Worm (Caenorhabditis elegans): Measurements from ENCODE around the gene F42H10.6.

Gene F42H10.6

DNA sequence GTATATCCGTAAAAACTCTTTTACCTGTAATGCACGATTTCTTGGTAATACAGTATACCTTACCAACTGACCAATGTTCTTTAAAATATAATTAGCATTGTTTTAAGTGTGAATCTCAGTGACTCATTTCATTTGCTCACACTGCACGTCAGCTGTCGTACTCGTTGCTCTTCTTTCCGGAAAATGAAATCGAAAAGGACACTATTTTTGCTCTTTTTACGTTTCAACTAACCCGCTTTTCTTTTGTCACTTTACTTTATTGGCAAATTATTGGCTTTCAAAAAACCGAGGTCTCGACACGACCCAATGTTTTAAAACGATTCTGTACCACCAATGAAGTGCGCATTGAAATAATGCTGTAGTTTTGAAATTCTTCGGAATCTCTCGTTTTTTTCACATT, at the start of gene F42H10.6:
TSS of gene F42H10.6 (minus strand) at position 101 of the 400 bp plus-strand sequence.
- no peak for TF ChIP-seq unc-62 (GFP tag; optimal IDR thresholded peaks at IDR 0.05)

DNA sequence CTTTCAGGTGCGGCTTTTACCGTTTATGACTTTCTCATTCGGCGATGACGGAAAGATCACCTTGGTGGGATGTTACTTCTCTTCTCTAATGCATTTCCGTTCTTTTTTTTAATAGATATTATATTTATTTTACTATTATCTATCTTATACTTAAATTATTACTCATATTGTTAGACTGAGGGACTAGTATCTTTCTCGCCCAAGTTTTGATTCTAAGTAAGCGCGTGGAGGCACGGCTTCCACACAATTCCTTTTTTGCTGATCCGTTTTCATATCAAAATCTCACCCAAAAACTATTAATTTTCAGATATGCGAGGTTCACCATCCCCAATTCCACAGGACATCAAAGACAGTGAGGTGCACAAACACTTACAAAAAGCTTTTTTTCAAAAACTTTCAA, 49.5 kb upstream of the F42H10.6 start, which contains the start of gene ZC21.10:
TSS of gene ZC21.10 (plus strand) at position 301 of the 400 bp plus-strand sequence.
- no peak for TF ChIP-seq unc-62 (GFP tag; optimal IDR thresholded peaks at IDR 0.05)

DNA sequence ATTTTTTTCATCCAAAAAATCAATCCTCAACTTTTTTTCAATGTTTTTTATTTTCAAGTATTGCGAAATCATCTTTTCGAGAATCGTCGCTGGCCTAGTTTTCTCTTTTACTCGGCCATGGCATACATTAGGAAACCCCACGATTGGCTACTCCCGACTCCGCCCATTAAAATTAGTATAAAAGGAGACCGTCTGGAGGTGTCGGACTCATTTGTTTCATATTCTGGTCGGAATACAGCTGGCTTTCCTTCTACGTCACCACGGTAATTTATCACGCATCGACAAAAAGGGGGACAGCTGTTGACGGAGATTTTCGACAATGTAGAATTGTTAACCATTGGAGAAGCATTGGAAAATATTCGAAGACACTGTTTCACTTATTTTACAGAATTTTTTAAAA, 48.7 kb upstream of the F42H10.6 start:
- TF ChIP-seq unc-62 (GFP tag; optimal IDR thresholded peaks at IDR 0.05), result no peak

DNA sequence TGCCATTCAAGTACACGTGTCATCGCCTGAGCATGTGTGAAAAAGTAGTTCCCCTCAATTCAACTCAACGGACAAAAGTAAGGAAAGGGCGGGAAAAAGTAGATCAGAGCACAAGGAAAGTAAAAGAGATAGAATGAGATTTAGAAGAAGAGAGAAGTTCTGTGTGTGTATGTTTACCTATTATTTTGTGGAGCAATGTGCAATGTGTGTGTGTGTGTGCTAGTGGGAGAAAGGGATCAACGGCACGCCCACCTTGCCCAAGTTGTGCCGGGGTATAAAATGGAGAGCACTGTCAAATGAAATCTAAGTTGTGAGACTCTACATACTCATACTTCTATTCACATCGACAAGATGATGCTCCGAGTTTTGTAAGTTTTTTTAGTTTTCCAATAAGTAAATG, 44.5 kb upstream of the F42H10.6 start, which contains the start of gene idpp-15:
TSS of gene idpp-15 (plus strand) at position 301 of the 400 bp plus-strand sequence.
- no peak for TF ChIP-seq unc-62 (GFP tag; optimal IDR thresholded peaks at IDR 0.05)

DNA sequence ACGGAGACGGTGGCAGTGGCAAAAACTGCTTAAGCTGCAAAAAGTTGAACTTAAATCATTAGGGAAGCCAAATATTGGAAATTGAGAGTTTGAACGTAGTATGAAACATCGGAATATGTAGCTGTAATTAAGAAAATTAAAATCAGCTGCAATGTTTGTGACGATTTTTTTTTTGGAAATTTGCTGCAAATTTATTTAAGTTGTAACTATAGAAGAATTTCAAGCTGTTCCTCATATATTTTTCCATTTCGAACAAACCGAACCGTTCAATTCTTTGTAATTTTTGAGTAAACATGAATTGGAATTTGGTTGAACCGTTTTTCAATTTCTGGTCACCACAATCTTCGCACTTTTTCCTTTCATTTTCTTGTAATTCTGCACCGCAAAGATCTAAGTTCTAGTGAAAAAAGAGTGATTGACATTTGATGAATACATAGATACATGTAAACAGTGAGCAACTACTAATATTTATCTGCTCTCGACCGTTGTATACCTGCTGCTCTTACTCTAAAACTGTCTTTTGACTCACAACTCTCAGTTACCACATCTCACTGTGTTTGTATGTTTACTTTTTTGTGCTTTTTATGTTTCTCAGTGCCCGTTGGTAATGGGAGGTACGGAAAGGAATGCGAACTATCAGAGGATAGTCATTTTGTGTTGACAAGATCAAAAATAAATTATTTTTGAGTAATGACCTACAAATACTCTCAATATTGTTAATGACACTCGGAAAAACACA, 41.6 kb upstream of the F42H10.6 start:
- TF ChIP-seq unc-62 (GFP tag; optimal IDR thresholded peaks at IDR 0.05), result no peak

DNA sequence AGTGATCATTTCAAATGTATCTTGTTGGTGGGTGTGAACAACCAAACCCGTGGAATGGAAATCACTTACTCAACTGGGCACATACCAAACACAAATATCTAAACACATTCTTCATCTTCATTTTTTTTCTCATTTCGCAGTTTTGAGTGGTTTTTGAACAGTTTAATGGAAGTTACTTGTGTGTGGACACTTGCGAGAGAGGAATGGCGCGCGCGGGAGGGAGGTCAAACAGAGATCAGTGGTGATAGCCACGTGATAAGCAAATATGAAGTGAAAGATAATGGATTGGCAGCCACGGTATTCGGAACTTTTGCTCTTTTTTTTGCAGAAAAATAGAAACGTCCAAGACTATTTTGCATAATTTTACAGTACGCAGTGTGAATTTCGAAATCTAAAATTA, 40.3 kb upstream of the F42H10.6 start:
- TF ChIP-seq unc-62 (GFP tag; optimal IDR thresholded peaks at IDR 0.05), result no peak

DNA sequence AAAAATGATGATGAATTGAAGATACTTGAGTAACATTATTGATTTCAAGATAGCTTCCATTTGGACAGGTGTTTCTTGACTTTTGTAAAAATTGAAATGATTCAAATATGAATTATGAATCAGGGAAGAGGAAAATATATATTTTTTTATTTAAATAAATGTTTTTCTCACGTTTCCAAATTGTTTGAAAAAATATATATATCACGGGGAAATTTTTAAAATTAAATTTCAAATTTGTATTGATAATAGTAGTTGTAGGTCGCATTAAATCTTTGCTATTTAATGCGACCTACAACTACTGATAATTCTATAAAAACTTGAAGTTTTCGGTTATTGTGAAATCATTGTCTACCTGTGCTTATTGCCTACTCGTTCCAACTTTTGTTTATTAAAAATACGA, 39.6 kb upstream of the F42H10.6 start, which contains the start of gene ZC21.8:
TSS of gene ZC21.8 (minus strand) at position 101 of the 400 bp plus-strand sequence.
- no peak for TF ChIP-seq unc-62 (GFP tag; optimal IDR thresholded peaks at IDR 0.05)

DNA sequence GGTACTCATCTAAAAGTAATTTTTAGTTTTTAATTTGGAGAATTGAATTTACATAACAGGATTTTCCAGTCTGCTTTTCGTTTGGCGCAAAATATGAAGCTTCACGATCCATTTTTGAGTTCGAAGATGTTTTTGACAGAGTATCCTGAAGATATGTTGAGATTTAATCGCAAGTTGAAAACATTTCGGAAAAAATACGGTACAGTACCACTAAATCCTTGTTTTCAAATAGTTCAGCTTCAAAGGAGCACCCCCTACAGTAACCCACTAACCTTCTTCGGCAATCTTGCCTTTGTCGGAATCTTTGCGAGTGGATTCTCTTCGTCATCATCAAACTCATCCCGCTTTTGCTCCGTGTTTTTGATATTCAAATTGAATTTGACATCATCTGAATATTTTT, 38.7 kb upstream of the F42H10.6 start:
- no peak for TF ChIP-seq unc-62 (GFP tag; optimal IDR thresholded peaks at IDR 0.05)

DNA sequence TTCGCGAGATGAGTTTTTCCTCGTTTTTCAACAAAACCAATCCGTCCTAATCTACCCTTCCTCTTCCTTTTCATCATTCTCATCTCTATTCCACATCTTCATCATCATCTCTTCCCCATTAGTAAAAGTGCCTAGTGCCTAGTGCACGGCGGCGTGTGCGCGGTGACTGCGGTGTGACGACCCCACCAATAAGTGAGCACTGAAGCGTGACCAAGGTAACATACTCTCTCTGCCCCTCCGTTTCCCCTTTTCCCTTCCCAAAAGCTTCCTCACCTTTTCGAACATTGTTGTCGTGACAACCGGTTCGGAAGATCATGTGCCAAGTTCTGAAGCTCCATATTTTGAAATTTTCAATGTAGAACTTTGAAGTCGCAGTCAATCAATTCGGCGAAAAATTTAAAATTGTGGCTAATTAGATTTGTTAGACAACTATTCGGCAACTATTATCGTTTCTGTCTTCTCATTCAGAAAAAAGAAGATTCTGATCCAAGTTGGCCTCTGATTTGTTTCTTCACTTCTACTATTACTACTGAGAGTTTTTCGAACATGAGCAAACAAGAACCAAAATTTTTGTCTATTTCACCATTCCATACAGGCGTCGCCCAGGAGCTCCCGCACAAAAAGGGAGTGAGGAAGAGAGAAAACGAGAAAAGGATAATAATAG, 32.2 kb upstream of the F42H10.6 start:
- TF ChIP-seq unc-62 (GFP tag; optimal IDR thresholded peaks at IDR 0.05), result no peak

DNA sequence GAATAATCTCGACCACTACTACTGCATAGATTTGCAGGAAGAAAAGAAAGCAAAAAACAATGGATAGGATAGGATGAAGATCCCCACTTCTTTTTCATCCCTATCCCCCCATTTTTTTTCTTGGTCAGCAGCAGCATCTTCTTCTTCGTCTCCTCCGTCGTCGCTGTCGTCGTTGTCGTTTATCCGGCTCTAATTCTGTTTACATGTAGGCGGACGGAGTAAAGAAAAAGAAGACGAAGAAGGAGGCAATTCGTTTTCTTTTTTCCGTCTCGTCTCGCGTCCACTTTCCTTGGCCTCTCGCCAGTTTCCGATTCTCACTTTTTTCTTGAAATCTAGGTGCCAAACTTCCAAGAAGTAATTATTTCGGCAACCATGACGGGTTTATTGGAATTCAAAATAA, 31.5 kb upstream of the F42H10.6 start:
- no peak for TF ChIP-seq unc-62 (GFP tag; optimal IDR thresholded peaks at IDR 0.05)

DNA sequence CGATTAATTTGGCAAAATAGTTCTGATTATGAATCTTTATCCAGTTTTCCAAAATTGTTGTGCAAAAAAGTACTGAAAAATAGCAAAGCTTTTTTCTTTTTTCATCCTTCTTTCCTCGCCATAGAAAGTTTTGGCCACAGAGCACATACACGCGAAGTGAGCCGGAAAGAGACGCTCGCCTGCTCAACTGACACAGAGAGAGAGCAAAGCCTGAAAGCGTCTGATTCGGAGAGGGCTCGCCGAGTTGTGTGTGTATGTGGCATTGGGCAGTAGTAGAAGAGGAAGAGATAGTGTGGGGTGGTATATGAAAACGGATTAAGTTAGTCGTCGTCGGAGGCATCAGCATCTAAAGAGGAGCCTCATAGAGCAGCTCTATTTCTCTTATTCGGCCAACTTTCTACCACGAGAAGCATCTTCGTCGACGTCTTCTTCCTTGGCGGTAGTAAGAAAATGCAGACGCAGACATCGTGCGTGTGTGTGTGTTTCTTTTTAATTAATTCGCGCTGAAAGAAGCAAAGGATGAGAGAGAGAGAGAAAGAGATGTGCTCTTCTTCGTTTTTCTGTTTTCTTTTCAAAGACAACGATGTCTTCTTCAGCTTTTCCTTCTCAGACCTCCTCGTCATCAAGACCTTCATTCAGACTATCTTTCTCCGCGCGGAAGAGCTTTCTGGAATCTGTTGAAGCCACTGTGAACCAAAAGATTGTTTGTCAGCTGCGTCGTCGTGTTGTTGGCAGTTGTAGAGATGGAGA, 29.6 kb upstream of the F42H10.6 start:
- no peak for TF ChIP-seq unc-62 (GFP tag; optimal IDR thresholded peaks at IDR 0.05)

DNA sequence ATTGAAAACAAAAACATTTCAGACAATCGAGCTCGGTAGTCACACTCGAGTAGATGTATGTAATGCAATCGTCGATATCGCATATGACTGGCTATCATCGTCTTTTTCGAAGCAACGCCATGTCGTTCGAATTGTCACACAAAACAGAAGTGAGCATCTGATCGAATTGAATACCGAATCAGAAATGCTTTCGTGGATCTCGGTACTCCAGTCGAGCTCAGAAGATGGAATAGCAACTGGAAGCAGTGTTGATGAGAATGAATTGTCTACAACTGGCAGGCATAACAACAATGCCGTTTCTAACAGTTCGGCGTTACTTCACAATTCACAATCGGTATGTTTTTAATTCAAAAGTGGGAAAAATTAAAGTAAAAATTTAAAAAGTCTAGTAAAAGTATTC, 29.0 kb upstream of the F42H10.6 start:
- no peak for TF ChIP-seq unc-62 (GFP tag; optimal IDR thresholded peaks at IDR 0.05)

DNA sequence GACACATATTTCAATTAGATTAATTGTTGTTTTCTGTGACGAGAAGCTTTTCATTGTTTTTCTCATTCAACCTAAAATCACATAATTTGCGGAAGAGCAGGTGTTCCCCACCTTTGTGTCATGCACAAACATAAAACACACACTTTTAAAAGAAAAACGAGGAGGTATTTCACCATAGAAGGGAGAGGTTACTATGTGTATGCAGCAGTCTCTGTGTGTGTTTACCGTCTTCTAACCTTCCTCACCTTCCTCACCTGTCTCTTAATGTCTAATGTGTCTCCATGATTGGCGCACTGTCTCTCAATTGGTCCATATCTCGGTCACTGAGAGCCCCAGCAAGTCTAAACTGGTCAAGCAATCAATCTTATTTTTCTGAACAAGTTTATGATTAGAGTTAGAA, 26.1 kb upstream of the F42H10.6 start:
- TF ChIP-seq unc-62 (GFP tag; optimal IDR thresholded peaks at IDR 0.05), result no peak

DNA sequence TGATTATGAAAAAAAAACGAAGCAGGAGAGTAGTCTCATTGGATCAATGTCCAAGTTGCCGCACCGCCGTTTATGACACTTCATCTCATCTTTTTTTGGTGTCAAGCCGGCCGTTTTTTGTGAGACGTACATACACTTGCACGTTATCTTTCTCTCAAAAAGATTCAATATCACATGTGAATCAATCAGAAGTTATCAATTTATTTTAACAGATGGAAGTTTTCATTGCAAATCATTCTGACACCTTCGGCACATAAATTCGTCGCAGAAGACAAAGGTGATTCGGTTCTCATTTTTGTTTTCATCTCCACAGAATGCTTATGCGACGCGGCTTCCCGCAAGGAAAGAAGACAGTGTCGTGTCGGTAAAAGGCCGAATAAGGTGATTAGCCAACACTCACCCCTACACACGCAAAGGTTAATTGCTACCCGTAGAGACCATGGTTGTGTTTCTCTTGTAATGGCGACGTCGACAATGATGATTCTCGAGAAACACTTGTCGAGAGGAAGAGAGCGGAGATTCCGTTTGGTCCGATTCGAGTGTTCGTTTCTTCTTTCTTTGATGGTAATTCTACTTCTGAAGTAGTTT, 24.0 kb upstream of the F42H10.6 start:
- TF ChIP-seq unc-62 (GFP tag; optimal IDR thresholded peaks at IDR 0.05), result no peak

DNA sequence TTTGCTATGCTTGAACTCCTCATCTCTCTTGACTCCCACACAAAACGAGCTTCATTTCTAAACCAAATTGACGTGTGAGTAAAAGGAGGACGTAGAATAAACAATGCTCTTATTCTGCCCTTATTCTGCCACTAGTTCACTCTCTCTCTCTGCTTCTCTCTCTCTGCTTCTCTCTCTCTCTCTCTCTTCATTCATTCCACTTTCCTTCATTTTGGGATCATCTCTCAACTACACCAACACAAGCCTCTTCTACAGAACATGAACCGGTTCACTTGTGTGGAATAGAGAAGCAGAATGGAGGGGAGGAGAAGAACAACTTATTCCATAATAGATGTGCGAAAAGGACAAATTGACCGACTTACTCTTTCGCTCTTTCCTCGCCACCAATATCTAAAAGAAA, 23.1 kb upstream of the F42H10.6 start:
- no peak for TF ChIP-seq unc-62 (GFP tag; optimal IDR thresholded peaks at IDR 0.05)

DNA sequence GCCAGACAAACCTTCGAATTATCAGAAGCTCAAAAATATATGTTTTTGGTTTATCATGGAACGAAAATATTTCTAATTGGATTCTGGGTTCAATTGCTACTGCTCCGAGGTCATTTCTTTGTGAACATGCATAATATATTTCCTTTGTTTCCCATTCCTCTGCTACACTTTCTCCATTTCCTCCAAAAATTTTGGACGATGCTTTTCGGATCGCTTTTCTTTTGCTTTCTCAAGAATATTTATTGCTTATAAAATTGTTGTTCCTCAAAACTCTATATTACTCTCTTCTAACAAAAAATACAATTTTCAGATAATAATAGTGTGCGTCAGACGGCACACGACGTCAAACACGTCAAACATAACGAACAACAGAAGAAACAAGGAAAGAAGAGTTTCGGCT, 14.5 kb upstream of the F42H10.6 start, which contains the start of gene pac-1:
TSS of gene pac-1 (plus strand) at position 301 of the 400 bp plus-strand sequence.
- TF ChIP-seq unc-62 (GFP tag; optimal IDR thresholded peaks at IDR 0.05), result no peak
